Worm (Caenorhabditis elegans): Measurements from ENCODE around the gene asm-2.

asm-2 gene

DNA sequence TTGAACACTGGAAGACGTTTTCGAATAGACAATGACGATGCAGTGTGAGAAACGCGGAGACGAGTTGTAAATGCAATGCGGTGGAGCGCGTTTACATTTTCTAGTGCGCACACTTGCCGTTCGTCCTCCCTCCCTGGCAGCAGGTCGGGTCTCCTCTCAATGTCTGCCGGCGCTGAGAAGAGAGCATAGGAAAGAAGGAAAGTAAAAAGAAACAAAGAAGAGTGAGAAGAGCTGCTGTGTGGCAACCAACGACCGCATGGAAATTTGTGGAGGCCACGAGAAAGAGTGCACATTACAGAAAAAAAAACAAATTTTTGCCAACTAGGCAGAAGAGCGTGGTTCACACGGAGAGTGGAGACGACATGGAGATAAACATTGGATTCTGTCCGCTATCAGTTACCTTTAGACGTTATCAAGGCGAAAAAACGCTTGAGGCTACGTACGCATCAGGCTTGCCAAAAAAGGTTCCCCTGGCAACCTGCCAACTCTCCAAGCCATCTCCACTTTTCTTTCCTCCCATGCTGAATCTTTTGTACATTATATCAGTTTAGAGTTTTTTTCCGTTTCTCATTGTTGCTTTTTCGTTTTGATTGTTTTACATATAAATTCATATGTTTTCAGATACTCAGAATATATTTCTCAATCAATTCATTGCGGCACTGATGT is 24.3 kb downstream of the asm-2 start, which contains the start of the genes snrp-40.1 and F08G12.3:
TSS of gene snrp-40.1 (minus strand) at position 143 of the 666 bp plus-strand sequence.
TSS of gene F08G12.3 (plus strand) at position 616 of the 666 bp plus-strand sequence.
- TF ChIP-seq klf-2 (GFP tag; conservative IDR thresholded peaks at IDR 0.05) (no peak), flt-1 (GFP tag; IDR thresholded peaks at IDR 0.05) (peak; percentile 46), cog-1 (tag; optimal IDR thresholded peaks at IDR 0.05) (peak; percentile 76)

DNA sequence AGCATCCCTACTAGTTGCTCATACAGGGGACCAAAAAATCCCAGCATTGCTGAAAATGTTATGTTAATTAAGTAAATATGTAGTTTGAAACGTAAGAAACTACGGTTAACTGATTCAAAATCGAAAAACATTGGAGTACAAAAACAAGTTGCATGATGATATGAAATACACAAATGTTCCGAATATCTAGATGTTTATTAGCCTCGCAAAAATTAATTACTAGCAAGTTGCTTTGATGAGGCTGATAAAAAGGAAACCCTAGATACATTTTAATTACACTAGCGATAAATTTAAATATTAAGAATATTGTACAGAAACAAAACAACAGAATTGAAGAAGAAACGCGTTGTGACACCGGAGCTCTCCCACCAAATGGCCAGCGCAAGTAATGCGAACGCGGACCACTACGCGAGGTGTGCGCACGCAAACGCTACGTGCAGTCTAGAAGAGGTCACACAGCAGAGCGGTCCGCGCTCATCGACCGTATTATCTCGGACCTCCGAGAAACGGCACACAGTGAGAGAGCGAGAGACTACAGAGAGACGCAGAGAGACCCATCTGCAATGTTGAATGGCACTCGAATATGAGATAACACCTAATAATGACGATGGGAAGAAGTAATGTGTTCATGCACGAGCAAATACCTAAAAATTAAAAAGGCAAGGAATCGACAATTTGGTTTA is 27.2 kb downstream of the asm-2 start, which contains the start of gene inx-2:
TSS of gene inx-2 (minus strand) at position 51 of the 683 bp plus-strand sequence.
- no peak for TF ChIP-seq ref-1 (GFP tag; conservative IDR thresholded peaks at IDR 0.05)
- peak; percentile 77 for TF ChIP-seq tab-1 (GFP tag; IDR thresholded peaks at IDR 0.05)
- no peak for TF ChIP-seq ztf-29 (GFP tag; IDR thresholded peaks at IDR 0.05)

DNA sequence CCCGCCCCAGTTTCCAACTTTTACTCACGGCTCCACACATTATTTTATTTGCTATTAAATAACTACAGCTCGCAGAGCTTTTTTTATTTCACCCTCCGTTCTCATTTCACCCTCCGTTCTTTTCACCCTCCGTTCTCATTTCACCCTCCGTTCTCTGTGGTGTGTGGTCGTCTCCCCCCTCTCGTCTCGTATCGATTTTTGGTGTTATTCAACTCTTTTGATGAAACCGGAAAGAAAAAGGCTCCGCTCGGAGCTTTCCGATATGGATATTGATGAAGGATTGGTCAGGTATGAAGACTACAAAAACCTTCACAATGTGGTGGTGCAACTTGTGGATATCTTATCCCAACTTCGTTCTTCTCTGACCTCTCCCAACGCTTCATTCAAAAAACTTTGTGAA is 33.5 kb downstream of the asm-2 start:
- TF ChIP-seq med-1 (GFP tag; optimal IDR thresholded peaks at IDR 0.05; ENCODE audit: insufficient read depth) (no peak), flt-1 (GFP tag; IDR thresholded peaks at IDR 0.05) (0 out of 2 replicates have a peak, but pooled peaks have one; percentile 28), cog-1 (tag; optimal IDR thresholded peaks at IDR 0.05) (no peak), ref-1 (GFP tag; conservative IDR thresholded peaks at IDR 0.05) (no peak), ztf-29 (GFP tag; IDR thresholded peaks at IDR 0.05) (no peak), tab-1 (GFP tag; IDR thresholded peaks at IDR 0.05) (no peak), ztf-23 (GFP tag; IDR thresholded peaks at IDR 0.05) (no peak), klf-2 (GFP tag; conservative IDR thresholded peaks at IDR 0.05) (no peak), T22C8.4 (GFP tag; IDR thresholded peaks at IDR 0.05) (peak; percentile 64)

DNA sequence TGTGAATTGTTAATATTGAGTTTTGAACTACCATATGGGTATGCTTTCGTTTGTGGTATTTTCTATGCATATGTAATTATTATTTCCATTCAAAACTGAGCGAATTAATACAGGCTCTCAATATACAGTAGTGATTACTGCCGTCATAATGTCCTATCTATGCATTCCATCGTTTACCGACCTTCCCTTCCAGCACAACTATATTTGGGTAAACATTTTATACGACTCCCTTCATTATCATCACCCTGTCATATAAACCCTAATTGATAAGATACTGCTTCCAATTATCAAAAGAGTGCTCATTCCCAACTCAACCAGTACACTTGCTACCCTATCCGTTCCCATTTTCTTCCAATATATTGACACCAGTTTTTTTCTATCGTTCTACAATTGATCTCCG is 34.1 kb downstream of the asm-2 start:
- TF ChIP-seq ref-1 (GFP tag; conservative IDR thresholded peaks at IDR 0.05) (no peak), ztf-23 (GFP tag; IDR thresholded peaks at IDR 0.05) (no peak), med-1 (GFP tag; optimal IDR thresholded peaks at IDR 0.05; ENCODE audit: insufficient read depth) (no peak), cog-1 (tag; optimal IDR thresholded peaks at IDR 0.05) (no peak), T22C8.4 (GFP tag; IDR thresholded peaks at IDR 0.05) (no peak), tab-1 (GFP tag; IDR thresholded peaks at IDR 0.05) (no peak), ztf-29 (GFP tag; IDR thresholded peaks at IDR 0.05) (no peak), flt-1 (GFP tag; IDR thresholded peaks at IDR 0.05) (no peak), klf-2 (GFP tag; conservative IDR thresholded peaks at IDR 0.05) (no peak)

DNA sequence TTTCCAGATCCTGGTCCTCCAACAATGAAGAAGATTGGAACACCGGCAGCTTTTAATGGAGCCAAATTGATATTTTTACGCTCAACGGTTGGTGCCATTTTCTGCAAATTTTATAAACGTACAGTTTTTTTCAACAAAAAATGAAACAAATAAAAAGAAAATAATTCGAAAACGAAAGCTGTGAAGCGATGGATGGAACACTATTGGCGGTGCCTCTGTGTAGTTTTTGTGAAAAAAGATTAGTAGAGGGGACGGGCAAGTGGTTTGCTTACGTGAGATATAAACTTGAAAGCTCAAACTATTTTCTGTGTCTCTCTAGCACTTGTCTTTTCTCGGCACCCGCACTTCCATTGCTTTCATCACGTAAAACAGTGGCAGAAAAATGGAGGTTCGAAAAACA is 36.4 kb downstream of the asm-2 start, which contains the start of gene F38B2.4:
TSS of gene F38B2.4 (minus strand) at position 101 of the 400 bp plus-strand sequence.
- TF ChIP-seq ztf-29 (GFP tag; IDR thresholded peaks at IDR 0.05) (no peak), flt-1 (GFP tag; IDR thresholded peaks at IDR 0.05) (no peak), ref-1 (GFP tag; conservative IDR thresholded peaks at IDR 0.05) (no peak), ztf-23 (GFP tag; IDR thresholded peaks at IDR 0.05) (no peak), tab-1 (GFP tag; IDR thresholded peaks at IDR 0.05) (no peak), cog-1 (tag; optimal IDR thresholded peaks at IDR 0.05) (no peak), T22C8.4 (GFP tag; IDR thresholded peaks at IDR 0.05) (no peak), med-1 (GFP tag; optimal IDR thresholded peaks at IDR 0.05; ENCODE audit: insufficient read depth) (no peak), klf-2 (GFP tag; conservative IDR thresholded peaks at IDR 0.05) (no peak)

DNA sequence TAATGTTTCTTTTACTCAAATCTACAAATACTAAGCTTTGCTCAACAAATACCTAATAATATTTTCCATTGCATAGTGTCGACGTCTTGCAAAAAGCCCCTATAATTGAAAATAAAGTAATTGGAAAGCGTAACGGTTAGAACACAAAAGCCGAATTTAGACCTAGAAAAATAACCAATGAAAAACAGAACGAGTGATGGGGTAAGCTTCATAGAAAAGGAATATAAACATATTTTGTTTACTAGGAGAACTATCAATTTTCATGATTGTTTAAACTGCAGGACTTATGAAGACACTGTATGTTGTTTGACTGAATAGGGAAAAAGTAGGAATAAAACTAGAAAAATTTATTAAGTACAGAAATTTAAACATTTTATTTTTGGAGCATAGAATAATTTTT is 37.8 kb downstream of the asm-2 start, which contains the start of gene F38B2.3:
TSS of gene F38B2.3 (minus strand) at position 101 of the 400 bp plus-strand sequence.
- TF ChIP-seq cog-1 (tag; optimal IDR thresholded peaks at IDR 0.05), result no peak
- no peak for TF ChIP-seq T22C8.4 (GFP tag; IDR thresholded peaks at IDR 0.05)
- TF ChIP-seq ref-1 (GFP tag; conservative IDR thresholded peaks at IDR 0.05), result no peak
- no peak for TF ChIP-seq med-1 (GFP tag; optimal IDR thresholded peaks at IDR 0.05; ENCODE audit: insufficient read depth)
- TF ChIP-seq flt-1 (GFP tag; IDR thresholded peaks at IDR 0.05), result no peak
- no peak for TF ChIP-seq ztf-29 (GFP tag; IDR thresholded peaks at IDR 0.05)
- no peak for TF ChIP-seq tab-1 (GFP tag; IDR thresholded peaks at IDR 0.05)

DNA sequence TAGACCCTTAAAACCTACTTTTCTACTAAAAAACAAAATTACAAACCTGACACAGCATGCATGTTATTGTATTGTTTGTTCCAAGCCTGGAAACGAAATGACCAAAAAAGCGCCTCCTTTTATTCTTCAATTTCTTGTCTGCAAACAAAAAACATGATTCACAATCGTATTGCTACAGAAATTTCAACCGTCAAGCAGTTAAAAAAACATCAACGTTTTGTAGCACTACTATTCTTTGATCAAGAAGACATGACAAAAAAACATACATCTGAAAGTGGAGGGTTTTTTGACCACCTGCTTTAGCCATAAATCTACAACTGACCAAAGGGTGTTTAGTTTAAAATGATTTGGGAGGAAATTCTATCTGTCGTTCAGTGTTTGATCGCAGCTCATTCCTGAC is 42.9 kb downstream of the asm-2 start, which contains the start of gene F38B2.6:
TSS of gene F38B2.6 (minus strand) at position 101 of the 400 bp plus-strand sequence.
- TF ChIP-seq ztf-29 (GFP tag; IDR thresholded peaks at IDR 0.05) (no peak), klf-2 (GFP tag; conservative IDR thresholded peaks at IDR 0.05) (no peak), cog-1 (tag; optimal IDR thresholded peaks at IDR 0.05) (no peak), flt-1 (GFP tag; IDR thresholded peaks at IDR 0.05) (no peak), T22C8.4 (GFP tag; IDR thresholded peaks at IDR 0.05) (no peak), tab-1 (GFP tag; IDR thresholded peaks at IDR 0.05) (no peak), med-1 (GFP tag; optimal IDR thresholded peaks at IDR 0.05; ENCODE audit: insufficient read depth) (no peak), ref-1 (GFP tag; conservative IDR thresholded peaks at IDR 0.05) (no peak), ztf-23 (GFP tag; IDR thresholded peaks at IDR 0.05) (no peak)

DNA sequence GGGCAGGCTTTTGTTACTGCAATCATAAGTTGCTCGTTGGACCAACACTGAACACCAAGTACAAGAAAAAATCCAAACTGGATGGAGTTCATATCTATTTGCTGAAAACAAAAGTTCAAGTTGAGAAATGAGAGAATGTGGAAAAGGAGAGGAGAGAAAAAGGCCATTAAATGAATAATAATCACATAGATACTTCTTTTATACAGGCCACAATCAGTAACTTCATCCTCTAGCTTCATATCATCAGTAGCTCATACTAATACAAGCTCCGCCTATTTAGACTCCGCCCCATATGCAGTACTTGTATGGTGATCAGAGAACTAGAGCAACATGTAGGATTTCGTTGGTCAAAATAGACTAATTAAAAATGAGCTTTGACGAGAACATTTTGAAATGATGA is 44.8 kb downstream of the asm-2 start, which contains the start of gene F38B2.2:
TSS of gene F38B2.2 (minus strand) at position 101 of the 400 bp plus-strand sequence.
- TF ChIP-seq ref-1 (GFP tag; conservative IDR thresholded peaks at IDR 0.05) (no peak), klf-2 (GFP tag; conservative IDR thresholded peaks at IDR 0.05) (no peak), T22C8.4 (GFP tag; IDR thresholded peaks at IDR 0.05) (no peak)

All from whole organism, midembryonic.